Worm (Caenorhabditis elegans): ENCODE measurements around the gene T22B7.22.

The T22B7.22 gene

ce11 chrX:5686065-5686464, 26.3 kb downstream of the T22B7.22 start, which contains the start of gene set-20:
set-20 (minus strand) TSS chrX:5686158.
- TF ChIP-seq hlh-30 (tag; optimal IDR thresholded peaks at IDR 0.05; ENCODE audit: insufficient read depth) (no peak), ceh-2 (tag; optimal IDR thresholded peaks at IDR 0.05) (peak; percentile 70), elt-2 (tag; optimal IDR thresholded peaks at IDR 0.05) (no peak), sox-4 (tag; optimal IDR thresholded peaks at IDR 0.05) (no peak), gmeb-2 (tag; optimal IDR thresholded peaks at IDR 0.05) (no peak), lin-11 (tag; optimal IDR thresholded peaks at IDR 0.05) (no peak), hlh-15 (tag; optimal IDR thresholded peaks at IDR 0.05) (no peak), npax-4 (tag; optimal IDR thresholded peaks at IDR 0.05) (no peak), pqm-1 (tag; optimal IDR thresholded peaks at IDR 0.05) (no peak), K09A11.1 (tag; optimal IDR thresholded peaks at IDR 0.05; ENCODE audit: insufficient read depth) (no peak), fkh-10 (GFP tag; optimal IDR thresholded peaks at IDR 0.05) (no peak), nhr-232 (tag; optimal IDR thresholded peaks at IDR 0.05) (peak; percentile 15), ceh-6 (GFP tag; optimal IDR thresholded peaks at IDR 0.05) (peak; percentile 19), fax-1 (tag; optimal IDR thresholded peaks at IDR 0.05) (peak; percentile 25), sox-2 (GFP tag; IDR thresholded peaks at IDR 0.05) (no peak; the same call in 1 of the 2 replicates), ref-2 (tag; optimal IDR thresholded peaks at IDR 0.05) (peak; percentile 75), ceh-31 (tag; optimal IDR thresholded peaks at IDR 0.05) (peak; percentile 92), pha-2 (tag; optimal IDR thresholded peaks at IDR 0.05) (peak; percentile 64), dmd-4 (tag; optimal IDR thresholded peaks at IDR 0.05; ENCODE audit: borderline replicate concordance) (peak; percentile 15), eyg-1 (tag; optimal IDR thresholded peaks at IDR 0.05) (peak; percentile 13), elt-4 (tag; optimal IDR thresholded peaks at IDR 0.05) (no peak), Y22D7AL.16 (tag; optimal IDR thresholded peaks at IDR 0.05) (peak; percentile 10), hlh-13 (GFP tag; optimal IDR thresholded peaks at IDR 0.05) (peak; percentile 44), ttx-3 (tag; optimal IDR thresholded peaks at IDR 0.05) (peak; percentile 38), ceh-18 (tag; optimal IDR thresholded peaks at IDR 0.05) (peak; percentile 73), lim-6 (tag; optimal IDR thresholded peaks at IDR 0.05) (no peak), F13H6.1 (tag; optimal IDR thresholded peaks at IDR 0.05) (peak; percentile 62), unc-86 (tag; optimal IDR thresholded peaks at IDR 0.05) (no peak), ceh-30 (tag; optimal IDR thresholded peaks at IDR 0.05) (no peak), T23F11.4 (GFP tag; optimal IDR thresholded peaks at IDR 0.05) (peak; percentile 34), syd-9 (tag; optimal IDR thresholded peaks at IDR 0.05) (peak; percentile 75), C08G9.2 (tag; optimal IDR thresholded peaks at IDR 0.05) (peak; percentile 47), ceh-9 (tag; optimal IDR thresholded peaks at IDR 0.05) (no peak), hlh-6 (tag; optimal IDR thresholded peaks at IDR 0.05) (peak; percentile 46), unc-55 (GFP tag; optimal IDR thresholded peaks at IDR 0.05) (peak; percentile 78), ceh-45 (GFP tag; IDR thresholded peaks at IDR 0.05) (no peak), C38D4.7 (GFP tag; optimal IDR thresholded peaks at IDR 0.05) (no peak), sdc-2 (tag; optimal IDR thresholded peaks at IDR 0.05) (peak; percentile 84), pha-4 (tag; optimal IDR thresholded peaks at IDR 0.05) (no peak), ceh-34 (tag; optimal IDR thresholded peaks at IDR 0.05) (peak; percentile 79), che-1 (tag; optimal IDR thresholded peaks at IDR 0.05) (no peak), pat-9 (tag; optimal IDR thresholded peaks at IDR 0.05) (no peak), hlh-8 (tag; optimal IDR thresholded peaks at IDR 0.05) (peak; percentile 47), ahr-1 (tag; optimal IDR thresholded peaks at IDR 0.05) (no peak), pax-1 (tag; optimal IDR thresholded peaks at IDR 0.05) (no peak), ets-4 (tag; optimal IDR thresholded peaks at IDR 0.05) (peak; percentile 10), unc-3 (GFP tag; conservative IDR thresholded peaks at IDR 0.05) (no peak), unc-3 (tag; optimal IDR thresholded peaks at IDR 0.05) (no peak), ceh-19 (GFP tag; optimal IDR thresholded peaks at IDR 0.05) (peak; percentile 67), zip-5 (tag; optimal IDR thresholded peaks at IDR 0.05) (no peak), tbx-2 (tag; optimal IDR thresholded peaks at IDR 0.05) (peak; percentile 82), tbx-7 (tag; optimal IDR thresholded peaks at IDR 0.05) (no peak), rnt-1 (tag; optimal IDR thresholded peaks at IDR 0.05) (peak; percentile 88), madf-2 (tag; optimal IDR thresholded peaks at IDR 0.05) (peak; percentile 32)
